Worm (Caenorhabditis elegans) whole organism, L1 larva: ENCODE results near the gene C34B4.2.
A peak's percentile ranks its signal among the peaks of the same experiment; 100 is the strongest.

Experiments
- C04F5.9 ChIP-seq: sonication (generic microtip); optimal IDR thresholded peaks from 2 replicates; lab custom pipeline; 2016; ENCODE audit warnings: missing genetic modification characterization, missing compliant biosample characterization
- C16A3.4 ChIP-seq: fragments of 150-350 bp; optimal IDR thresholded peaks from 2 replicates; lab custom pipeline; 2014; ENCODE audit warnings: missing biosample characterization, missing genetic modification characterization
- F16B12.6 ChIP-seq: fragments of 150-350 bp; optimal IDR thresholded peaks from 2 replicates; lab custom pipeline; 2014; ENCODE audit warnings: missing biosample characterization, missing genetic modification characterization
- aha-1 ChIP-seq: fragments of 150-350 bp; optimal IDR thresholded peaks from 2 replicates; lab custom pipeline; 2014; ENCODE audit warnings: missing biosample characterization, missing genetic modification characterization
- aly-2 ChIP-seq: fragments of 150-350 bp; optimal IDR thresholded peaks from 2 replicates; lab custom pipeline; 2014; ENCODE audit warnings: missing biosample characterization, missing genetic modification characterization
- blmp-1 ChIP-seq: fragments of 150-350 bp; optimal IDR thresholded peaks from 2 replicates; lab custom pipeline; 2014; ENCODE audit warnings: missing biosample characterization, missing genetic modification characterization
- ceh-63 ChIP-seq: fragments of 200-800 bp; sonication (Bioruptor generic); optimal IDR thresholded peaks from 2 replicates; lab custom pipeline; 2018; ENCODE audit warnings: mild to moderate bottlenecking, missing genetic modification characterization, missing compliant biosample characterization
- ceh-88 ChIP-seq: fragments of 200-800 bp; sonication (Bioruptor generic); IDR thresholded peaks from 2 replicates; pipeline ENCODE4 v1.3.6; 2022; ENCODE audit warnings: missing genetic modification characterization, missing compliant biosample characterization
- dsc-1 ChIP-seq: sonication (generic microtip); optimal IDR thresholded peaks from 2 replicates; lab custom pipeline; 2016; ENCODE audit warnings: mild to moderate bottlenecking, missing genetic modification characterization, missing compliant biosample characterization
- egl-27 ChIP-seq, 2 experiments: fragments of 150-350 bp in 1 of 2; sonication (generic microtip); optimal IDR thresholded peaks; 3 replicates each; lab custom pipeline; 2017 to 2018; ENCODE audit warnings: missing biosample characterization in 2 of 2, missing genetic modification characterization in 2 of 2, missing genetic modification reagents in 2 of 2
- elt-2 ChIP-seq: sonication (generic microtip); optimal IDR thresholded peaks from 2 replicates; lab custom pipeline; 2016; ENCODE audit warnings: missing genetic modification characterization, mild to moderate bottlenecking, inconsistent platforms, missing compliant biosample characterization, missing genetic modification reagents
- elt-3 ChIP-seq, 6 experiments: fragments of 150-350 bp in 1 of 6; sonication (generic microtip); optimal IDR thresholded peaks; 2 replicates each; lab custom pipeline; 2017 to 2018; ENCODE audit warnings: missing biosample characterization in 6 of 6, missing genetic modification characterization in 6 of 6, inconsistent platforms in 1 of 6
- fkh-10 ChIP-seq: sonication (generic microtip); optimal IDR thresholded peaks from 2 replicates; lab custom pipeline; 2017; ENCODE audit warnings: missing biosample characterization, missing genetic modification reagents, missing genetic modification characterization
- fkh-8 ChIP-seq: sonication (generic microtip); optimal IDR thresholded peaks from 2 replicates; lab custom pipeline; 2016; ENCODE audit warnings: mild to moderate bottlenecking, missing genetic modification characterization, missing compliant biosample characterization
- fos-1 ChIP-seq: fragments of 150-350 bp; optimal IDR thresholded peaks from 2 replicates; lab custom pipeline; 2014; ENCODE audit warnings: missing biosample characterization, missing genetic modification characterization
- grh-1 ChIP-seq: fragments of 200-800 bp; sonication (Bioruptor generic); IDR thresholded peaks from 2 replicates; pipeline ENCODE4 v1.3.6; 2022; ENCODE audit warnings: missing genetic modification reagents, missing genetic modification characterization, missing compliant biosample characterization
- hlh-17 ChIP-seq: fragments of 200-800 bp; sonication (Bioruptor generic); optimal IDR thresholded peaks from 2 replicates; lab custom pipeline; 2018; ENCODE audit warnings: missing genetic modification characterization, mild to moderate bottlenecking, missing compliant biosample characterization, moderate library complexity, borderline replicate concordance
- lin-13 ChIP-seq: fragments of 150-350 bp; optimal IDR thresholded peaks from 2 replicates; lab custom pipeline; 2014; ENCODE audit warnings: missing biosample characterization, missing genetic modification reagents, missing genetic modification characterization
- lin-14 ChIP-seq: fragments of 200-800 bp; sonication (Bioruptor generic); optimal IDR thresholded peaks from 2 replicates; lab custom pipeline; 2018; ENCODE audit warnings: mild to moderate bottlenecking, missing genetic modification characterization, moderate library complexity, missing compliant biosample characterization
- lin-15B ChIP-seq: fragments of 150-350 bp; sonication (generic microtip); optimal IDR thresholded peaks from 3 replicates; lab custom pipeline; 2014; ENCODE audit warnings: missing biosample characterization, missing genetic modification characterization
- lin-35 ChIP-seq, 2 experiments: fragments of 150-350 bp; optimal IDR thresholded peaks; 2 replicates each; lab custom pipeline; 2014; ENCODE audit warnings: missing biosample characterization in 2 of 2, missing genetic modification characterization in 2 of 2, missing genetic modification reagents in 2 of 2
- lin-39 ChIP-seq: fragments of 150-350 bp; optimal IDR thresholded peaks from 2 replicates; lab custom pipeline; 2014; ENCODE audit warnings: missing biosample characterization, missing genetic modification reagents, missing genetic modification characterization
- lir-3 ChIP-seq: sonication (generic microtip); optimal IDR thresholded peaks from 2 replicates; lab custom pipeline; 2016; ENCODE audit warnings: mild to moderate bottlenecking, missing genetic modification characterization, moderate library complexity, missing compliant biosample characterization; ENCODE audit not compliant: poor library complexity
- mab-9 ChIP-seq: fragments of 200-800 bp; sonication (Bioruptor generic); IDR thresholded peaks from 2 replicates; pipeline ENCODE4 v1.3.6; 2022; ENCODE audit warnings: missing genetic modification reagents, missing genetic modification characterization, missing compliant biosample characterization
- mef-2 ChIP-seq: fragments of 150-350 bp; optimal IDR thresholded peaks from 2 replicates; lab custom pipeline; 2014; ENCODE audit warnings: missing biosample characterization, missing genetic modification characterization
- nhr-12 ChIP-seq: sonication (generic microtip); optimal IDR thresholded peaks from 2 replicates; lab custom pipeline; 2017; ENCODE audit warnings: missing biosample characterization, missing genetic modification characterization
- nhr-19 ChIP-seq: fragments of 200-800 bp; sonication (Bioruptor generic); conservative IDR thresholded peaks from 2 replicates; pipeline ENCODE4 v1.3.6; 2022; ENCODE audit warnings: missing genetic modification characterization, missing compliant biosample characterization
- nhr-20 ChIP-seq: sonication (generic microtip); optimal IDR thresholded peaks from 2 replicates; lab custom pipeline; 2016; ENCODE audit warnings: mild to moderate bottlenecking, missing genetic modification characterization, missing compliant biosample characterization
- nhr-237 ChIP-seq: fragments of 150-350 bp; optimal IDR thresholded peaks from 2 replicates; lab custom pipeline; 2014; ENCODE audit warnings: missing biosample characterization, missing genetic modification characterization
- nhr-28 ChIP-seq: fragments of 150-350 bp; optimal IDR thresholded peaks from 2 replicates; lab custom pipeline; 2014; ENCODE audit warnings: missing biosample characterization, missing genetic modification characterization
- nhr-47 ChIP-seq: sonication (generic microtip); optimal IDR thresholded peaks from 2 replicates; lab custom pipeline; 2016; ENCODE audit warnings: mild to moderate bottlenecking, missing genetic modification characterization, moderate library complexity, missing compliant biosample characterization
- nhr-71 ChIP-seq: sonication (generic microtip); optimal IDR thresholded peaks from 2 replicates; lab custom pipeline; 2016; ENCODE audit warnings: mild to moderate bottlenecking, missing genetic modification characterization, moderate library complexity, missing compliant biosample characterization
- nhr-76 ChIP-seq: sonication (generic microtip); optimal IDR thresholded peaks from 2 replicates; lab custom pipeline; 2017; ENCODE audit warnings: missing biosample characterization, missing genetic modification characterization
- nhr-77 ChIP-seq: fragments of 150-350 bp; optimal IDR thresholded peaks from 2 replicates; lab custom pipeline; 2014; ENCODE audit warnings: missing biosample characterization, missing genetic modification characterization
- nhr-84 ChIP-seq: sonication (generic microtip); optimal IDR thresholded peaks from 2 replicates; lab custom pipeline; 2017; ENCODE audit warnings: missing biosample characterization, missing genetic modification characterization
- nhr-90 ChIP-seq: sonication (generic microtip); optimal IDR thresholded peaks from 2 replicates; lab custom pipeline; 2016; ENCODE audit warnings: mild to moderate bottlenecking, missing genetic modification characterization, missing compliant biosample characterization; ENCODE audit not compliant: poor library complexity
- pag-3 ChIP-seq: sonication (generic microtip); optimal IDR thresholded peaks from 2 replicates; lab custom pipeline; 2017; ENCODE audit warnings: missing genetic modification characterization, mild to moderate bottlenecking, missing compliant biosample characterization, antibody characterized with exemption, borderline replicate concordance; ENCODE audit not compliant: insufficient read depth
- pax-3 ChIP-seq: fragments of 200-800 bp; sonication (Bioruptor generic); optimal IDR thresholded peaks from 2 replicates; lab custom pipeline; 2018; ENCODE audit warnings: mild to moderate bottlenecking, missing genetic modification characterization, moderate library complexity, missing compliant biosample characterization
- sptf-1 ChIP-seq: fragments of 150-350 bp; optimal IDR thresholded peaks from 2 replicates; lab custom pipeline; 2014; ENCODE audit warnings: missing biosample characterization, missing genetic modification characterization
- swsn-7 ChIP-seq: sonication (generic microtip); optimal IDR thresholded peaks from 2 replicates; lab custom pipeline; 2016; ENCODE audit warnings: missing genetic modification characterization, missing compliant biosample characterization
- tbx-2 ChIP-seq: sonication (generic microtip); optimal IDR thresholded peaks from 2 replicates; lab custom pipeline; 2016; ENCODE audit warnings: missing genetic modification characterization, missing compliant biosample characterization
- unc-130 ChIP-seq: fragments of 150-350 bp; optimal IDR thresholded peaks from 2 replicates; lab custom pipeline; 2017; ENCODE audit warnings: missing biosample characterization, missing genetic modification characterization, inconsistent platforms
- unc-98 ChIP-seq: fragments of 200-800 bp; sonication (Bioruptor generic); IDR thresholded peaks from 2 replicates; pipeline ENCODE4 v1.3.6; 2022; ENCODE audit warnings: missing genetic modification characterization, missing compliant biosample characterization
- vab-15 ChIP-seq: sonication (generic microtip); optimal IDR thresholded peaks from 2 replicates; lab custom pipeline; 2017; ENCODE audit warnings: missing genotype, mild to moderate bottlenecking, missing genetic modification characterization, missing compliant biosample characterization
- xbp-1 ChIP-seq: sonication (generic microtip); optimal IDR thresholded peaks from 2 replicates; lab custom pipeline; 2016; ENCODE audit warnings: missing genetic modification characterization, missing compliant biosample characterization
- zip-4 ChIP-seq: fragments of 200-800 bp; sonication (Bioruptor generic); optimal IDR thresholded peaks from 2 replicates; lab custom pipeline; 2018; ENCODE audit warnings: mild to moderate bottlenecking, missing genetic modification characterization, moderate library complexity, missing compliant biosample characterization
- ztf-4 ChIP-seq: fragments of 150-350 bp; optimal IDR thresholded peaks from 2 replicates; lab custom pipeline; 2014; ENCODE audit warnings: missing biosample characterization, missing genetic modification characterization

The C34B4.2 gene

DNA sequence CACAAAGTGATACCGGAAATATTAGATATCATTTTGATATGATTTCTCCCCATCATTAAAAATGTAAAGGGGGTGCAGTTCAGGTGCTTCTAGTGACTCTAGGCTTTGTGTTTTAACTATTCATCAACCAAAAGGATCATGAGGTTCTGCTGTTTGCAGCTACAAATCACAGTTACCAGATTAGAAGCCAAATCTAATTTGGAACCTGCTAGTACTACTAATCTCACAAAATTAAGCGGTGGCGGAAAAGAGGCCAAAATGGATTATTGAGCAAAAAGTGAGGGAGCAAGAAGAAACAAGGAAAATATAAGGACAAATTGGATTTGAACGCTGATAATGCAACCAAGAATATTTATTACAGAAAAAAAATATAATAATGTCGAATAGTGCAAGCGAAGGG, 8.7 kb upstream of the C34B4.2 start:
- TF ChIP-seq fkh-10 (no peak), pax-3 (tag; lab: Kevin White, UChicago) (peak; percentile 19), dsc-1 (tag; lab: Kevin White, UChicago) (peak; percentile 70)

DNA sequence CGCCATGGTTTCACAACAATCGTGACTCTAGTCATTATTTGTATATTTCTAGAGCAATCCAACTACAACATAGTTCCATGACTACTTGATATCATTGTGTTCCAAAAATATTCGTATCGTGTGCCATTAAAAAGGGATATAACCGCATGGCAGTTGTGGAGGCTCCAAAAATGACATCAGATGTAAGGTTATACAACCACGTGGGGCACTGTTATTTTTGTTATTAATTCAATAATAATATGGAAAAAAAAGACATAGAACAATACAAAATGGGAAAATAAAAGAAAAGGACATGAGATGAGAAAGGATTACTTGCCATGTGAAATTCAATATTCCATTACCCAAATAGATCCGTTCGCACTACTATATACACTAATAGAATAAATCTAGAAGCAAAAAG, 7.4 kb upstream of the C34B4.2 start:
- TF ChIP-seq fkh-8 (tag; lab: Kevin White, UChicago) (no peak), pax-3 (tag; lab: Kevin White, UChicago) (peak; percentile 61), dsc-1 (tag; lab: Kevin White, UChicago) (peak; percentile 62)

DNA sequence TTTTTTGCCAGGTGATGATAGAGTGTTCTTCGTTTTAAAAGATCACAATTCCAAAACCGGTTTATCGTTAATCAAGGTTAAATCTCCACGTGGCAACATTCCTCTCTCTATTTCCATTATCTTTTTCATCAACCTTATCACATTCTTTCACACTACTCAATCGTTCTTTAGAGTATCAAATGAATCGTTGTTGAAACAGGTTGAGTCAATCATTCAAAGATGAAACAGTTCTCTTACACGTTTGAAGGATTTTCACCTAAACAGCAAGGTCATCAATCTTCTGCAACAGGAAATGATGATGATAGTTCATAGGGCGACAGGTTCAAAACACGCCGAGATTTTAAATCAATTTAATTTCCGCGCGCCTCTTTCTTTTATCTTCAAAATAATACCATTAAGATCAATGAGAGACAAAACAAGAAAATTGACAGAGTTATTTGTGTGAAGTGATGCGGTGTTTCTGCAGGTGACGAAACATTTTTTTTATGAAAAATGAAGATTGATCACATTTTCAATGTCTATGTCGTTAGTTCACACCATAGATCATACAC, 1.6 kb upstream of the C34B4.2 start:
- no peak for TF ChIP-seq zip-4 (GFP tag; lab: Kevin White, UChicago)
- no peak for TF ChIP-seq lin-15B (tag; lab: Kevin White, UChicago)
- peak; percentile 74 for TF ChIP-seq vab-15 (tag; lab: Kevin White, UChicago)
- TF ChIP-seq elt-3 (tag; optimal IDR thresholded peaks at IDR 0.05; lab: Kevin White, UChicago): peak in 5 of 6 experiments; percentile 86 to 100 (median 96)
- TF ChIP-seq nhr-28 (tag; lab: Kevin White, UChicago): no peak
- TF ChIP-seq aly-2 (tag; lab: Kevin White, UChicago): no peak
- TF ChIP-seq pax-3 (tag; lab: Kevin White, UChicago): no peak
- TF ChIP-seq unc-130 (tag; lab: Kevin White, UChicago): peak; percentile 6
- peak; percentile 60 for TF ChIP-seq pag-3 (tag; lab: Kevin White, UChicago)
- peak; percentile 53 to 65 for TF ChIP-seq egl-27 (tag; optimal IDR thresholded peaks at IDR 0.05; lab: Kevin White, UChicago)
- TF ChIP-seq fos-1 (tag; lab: Kevin White, UChicago): no peak
- peak; percentile 1 for TF ChIP-seq swsn-7
- TF ChIP-seq C04F5.9 (tag; lab: Kevin White, UChicago): peak; percentile 40
- TF ChIP-seq nhr-90 (tag; lab: Kevin White, UChicago): peak; percentile 94
- TF ChIP-seq C16A3.4 (tag; lab: Kevin White, UChicago): peak; percentile 3
- TF ChIP-seq ceh-88 (GFP tag; lab: Robert Waterston, UW): peak; percentile 44; the same call in 1 of the 2 replicates
- no peak for TF ChIP-seq mef-2
- TF ChIP-seq nhr-19 (GFP tag; lab: Robert Waterston, UW): peak; percentile 97
- peak; percentile 89 for TF ChIP-seq tbx-2
- no peak for TF ChIP-seq ceh-63 (GFP tag; lab: Kevin White, UChicago)
- no peak for TF ChIP-seq sptf-1 (tag; lab: Kevin White, UChicago)
- TF ChIP-seq nhr-237 (tag; lab: Kevin White, UChicago): no peak
- TF ChIP-seq F16B12.6 (tag; lab: Kevin White, UChicago): no peak
- peak; percentile 69 for TF ChIP-seq ztf-4
- TF ChIP-seq unc-98 (GFP tag; lab: Robert Waterston, UW): no peak
- TF ChIP-seq nhr-84 (tag; lab: Kevin White, UChicago): no peak
- TF ChIP-seq elt-2 (tag; lab: Kevin White, UChicago): peak; percentile 62
- TF ChIP-seq lin-39: peak; percentile 75
- TF ChIP-seq lin-14 (GFP tag; lab: Kevin White, UChicago): peak; percentile 96
- TF ChIP-seq nhr-47 (tag; lab: Kevin White, UChicago): peak; percentile 77
- TF ChIP-seq grh-1: peak; percentile 100
- peak; percentile 97 for TF ChIP-seq nhr-71 (tag; lab: Kevin White, UChicago)
- TF ChIP-seq mab-9: no peak
- TF ChIP-seq nhr-77 (tag; lab: Kevin White, UChicago): peak; percentile 36
- no peak for TF ChIP-seq hlh-17 (GFP tag; lab: Kevin White, UChicago)
- peak; percentile 99 for TF ChIP-seq nhr-20 (tag; lab: Kevin White, UChicago)
- no peak for TF ChIP-seq lin-13 (GFP tag; lab: Kevin White, UChicago)
- peak; percentile 5 to 71 for TF ChIP-seq lin-35 (GFP tag; optimal IDR thresholded peaks at IDR 0.05; lab: Kevin White, UChicago)
- TF ChIP-seq blmp-1 (tag; lab: Kevin White, UChicago): peak; percentile 93
- no peak for TF ChIP-seq nhr-76 (tag; lab: Kevin White, UChicago)
- TF ChIP-seq xbp-1 (tag; lab: Kevin White, UChicago): peak; percentile 36
- no peak for TF ChIP-seq nhr-12 (tag; lab: Kevin White, UChicago)
- peak; percentile 45 for TF ChIP-seq lir-3 (tag; lab: Kevin White, UChicago)
- TF ChIP-seq fkh-10: no peak
- TF ChIP-seq aha-1: no peak
